Fruit fly (Drosophila melanogaster) S2 (cell line): ENCODE results near the gene Meics.

Experiments used
- CG8478 ChIP-seq: fragments of >200 bp; optimal IDR thresholded peaks from 2 replicates; lab custom pipeline; 2018
- CTCF ChIP-seq, 2 experiments: fragments of >200 bp; optimal IDR thresholded peaks; 2 replicates each; lab custom pipeline; 2018

- TF ChIP-seq CG8478 (lab: Kevin White, UChicago) (no peak), CTCF (optimal IDR thresholded peaks at IDR 0.05; lab: Kevin White, UChicago) (no peak)
These were observed 31.9 kb upstream of the Meics start for dm6 chr3L:13996437-13996836.
